Fruit fly (Drosophila melanogaster): ENCODE results near the gene ome.

Gene ome

dm6 chr3L:14780187-14780586, 107.5 kb downstream of the ome start (continued):
- TF ChIP-seq CG2199 (GFP tag; IDR thresholded peaks at IDR 0.05) (no peak), eyg (GFP tag; optimal IDR thresholded peaks at IDR 0.05) (no peak), CG7745 (tag; optimal IDR thresholded peaks at IDR 0.05) (no peak), grn (GFP tag; optimal IDR thresholded peaks at IDR 0.05) (no peak), gem (tag; optimal IDR thresholded peaks at IDR 0.05) (peak; percentile 18), CG5953 (GFP tag; IDR thresholded peaks at IDR 0.05) (no peak), CG3847 (GFP tag; IDR thresholded peaks at IDR 0.05) (no peak), CG12659 (GFP tag; optimal IDR thresholded peaks at IDR 0.05) (peak; percentile 15), Dll (GFP tag; IDR thresholded peaks at IDR 0.05; ENCODE audit: partially characterized antibody) (no peak), onecut (GFP tag; IDR thresholded peaks at IDR 0.05) (peak; percentile 48), nerfin-1 (tag; optimal IDR thresholded peaks at IDR 0.05) (peak; percentile 24), pita (GFP tag; optimal IDR thresholded peaks at IDR 0.05) (no peak), Deaf1 (tag; optimal IDR thresholded peaks at IDR 0.05) (no peak), hkb (optimal IDR thresholded peaks at IDR 0.05) (no peak), hkb (GFP tag; IDR thresholded peaks at IDR 0.05) (peak; percentile 54), CG11723 (GFP tag; optimal IDR thresholded peaks at IDR 0.05) (peak; percentile 14), CG2875 (GFP tag; optimal IDR thresholded peaks at IDR 0.05) (peak; percentile 38), pho (GFP tag; optimal IDR thresholded peaks at IDR 0.05) (no peak), lola (GFP tag; optimal IDR thresholded peaks at IDR 0.05) (peak in 1 of 3 experiments; percentile 29), Bgb (GFP tag; IDR thresholded peaks at IDR 0.05; ENCODE audit: partially characterized antibody) (no peak), Nf-YC (tag; optimal IDR thresholded peaks at IDR 0.05) (no peak), CG15011 (GFP tag; optimal IDR thresholded peaks at IDR 0.05) (peak; percentile 54), maf-S (GFP tag; optimal IDR thresholded peaks at IDR 0.05) (no peak), slbo (GFP tag; IDR thresholded peaks at IDR 0.05) (no peak), CG11085 (GFP tag; IDR thresholded peaks at IDR 0.05) (no peak), sqz (GFP tag; optimal IDR thresholded peaks at IDR 0.05) (no peak), CrebB (tag; optimal IDR thresholded peaks at IDR 0.05) (peak; percentile 70), CG3281 (GFP tag; optimal IDR thresholded peaks at IDR 0.05) (peak; percentile 5), scrt (GFP tag; optimal IDR thresholded peaks at IDR 0.05) (no peak), Gsc (GFP tag; IDR thresholded peaks at IDR 0.05) (no peak), CG6654 (GFP tag; optimal IDR thresholded peaks at IDR 0.05) (no peak), Dip3 (GFP tag; optimal IDR thresholded peaks at IDR 0.05) (no peak), CG18262 (tag; optimal IDR thresholded peaks at IDR 0.05) (no peak), CG8359 (GFP tag; optimal IDR thresholded peaks at IDR 0.05; ENCODE audit: borderline replicate concordance) (peak; percentile 54), CG16779 (GFP tag; IDR thresholded peaks at IDR 0.05) (no peak), jing (GFP tag; optimal IDR thresholded peaks at IDR 0.05) (no peak), tgo (GFP tag; IDR thresholded peaks at IDR 0.05) (no peak), CG11504 (tag; optimal IDR thresholded peaks at IDR 0.05) (no peak), CG32532 (GFP tag; IDR thresholded peaks at IDR 0.05) (peak; percentile 9; the same call in 1 of the 2 replicates), CG1832 (GFP tag; optimal IDR thresholded peaks at IDR 0.05) (no peak), CG13287 (GFP tag; IDR thresholded peaks at IDR 0.05; ENCODE audit: partially characterized antibody) (no peak), gcm (GFP tag; optimal IDR thresholded peaks at IDR 0.05) (no peak), CG17612 (GFP tag; IDR thresholded peaks at IDR 0.05) (no peak), Opbp (GFP tag; IDR thresholded peaks at IDR 0.05; ENCODE audit: partially characterized antibody) (no peak), HmgZ (tag; optimal IDR thresholded peaks at IDR 0.05) (peak; percentile 8), pan (optimal IDR thresholded peaks at IDR 0.05) (no peak), pan (GFP tag; optimal IDR thresholded peaks at IDR 0.05 in 1 of 2, IDR thresholded peaks at IDR 0.05 in 1 of 2) (peak in 1 of 2 experiments; percentile 18), mld (GFP tag; IDR thresholded peaks at IDR 0.05; ENCODE audit: partially characterized antibody) (no peak), CG2889 (GFP tag; IDR thresholded peaks at IDR 0.05) (no peak), CG14860 (GFP tag; IDR thresholded peaks at IDR 0.05; ENCODE audit: partially characterized antibody) (no peak), esg (GFP tag; conservative IDR thresholded peaks at IDR 0.05) (no peak)

Data from whole organism, embryonic.